Fruit fly (Drosophila melanogaster) whole organism, embryonic: ENCODE data around the gene Fer3.
A peak's percentile ranks its signal among the peaks of the same experiment; 100 is the strongest.

Source experiments
- Blimp-1 ChIP-seq: fragments of 200-800 bp; sonication (Bioruptor generic); optimal IDR thresholded peaks from 3 replicates; lab custom pipeline; 2018; ENCODE audit warnings: missing biosample characterization, missing genetic modification characterization, mild to moderate bottlenecking, moderate library complexity, missing genetic modification reagents
- CG10565 ChIP-seq: fragments of 200-800 bp; sonication (Bioruptor generic); optimal IDR thresholded peaks from 3 replicates; lab custom pipeline; 2016; ENCODE audit warnings: missing biosample characterization, mild to moderate bottlenecking, missing genetic modification characterization
- CG11093 ChIP-seq: fragments of 200-800 bp; sonication (Bioruptor generic); IDR thresholded peaks from 3 replicates; pipeline ENCODE4 v1.3.6; 2022; ENCODE audit warnings: missing biosample characterization, missing genetic modification characterization
- CG11696 ChIP-seq: fragments of 200-800 bp; sonication (Bioruptor generic); IDR thresholded peaks from 2 replicates; pipeline ENCODE4 v1.3.6; 2022; ENCODE audit warnings: missing biosample characterization, missing genetic modification characterization
- CG12299 ChIP-seq: fragments of 200-800 bp; sonication (Bioruptor generic); optimal IDR thresholded peaks from 2 replicates; lab custom pipeline; 2018; ENCODE audit warnings: missing biosample characterization, mild to moderate bottlenecking, missing genetic modification characterization
- CG14965 ChIP-seq: fragments of 200-800 bp; sonication (Bioruptor generic); optimal IDR thresholded peaks from 2 replicates; lab custom pipeline; 2016; ENCODE audit warnings: missing biosample characterization, missing genetic modification characterization, borderline replicate concordance
- CG17385 ChIP-seq: fragments of 200-800 bp; sonication (Bioruptor generic); optimal IDR thresholded peaks from 3 replicates; lab custom pipeline; 2018; ENCODE audit warnings: missing biosample characterization, mild to moderate bottlenecking, missing genetic modification characterization
- CG17912 ChIP-seq: fragments of 200-800 bp; sonication (Bioruptor generic); optimal IDR thresholded peaks from 2 replicates; lab custom pipeline; 2018; ENCODE audit warnings: missing biosample characterization, mild to moderate bottlenecking, missing genetic modification characterization
- CG31441 ChIP-seq: fragments of 200-800 bp; sonication (Bioruptor generic); IDR thresholded peaks from 2 replicates; pipeline ENCODE4 v1.3.6; 2022; ENCODE audit warnings: missing biosample characterization, missing genetic modification characterization
- CG3163 ChIP-seq: fragments of 200-800 bp; sonication (Bioruptor generic); optimal IDR thresholded peaks from 3 replicates; lab custom pipeline; 2016; ENCODE audit warnings: missing biosample characterization, missing genetic modification characterization
- CG4617 ChIP-seq: fragments of 200-800 bp; sonication (Bioruptor generic); optimal IDR thresholded peaks from 3 replicates; lab custom pipeline; 2016; ENCODE audit warnings: missing biosample characterization, missing genetic modification characterization, borderline replicate concordance
- CG4730 ChIP-seq: fragments of 200-800 bp; sonication (Bioruptor generic); IDR thresholded peaks from 2 replicates; pipeline ENCODE4 v1.3.6; 2022; ENCODE audit warnings: missing biosample characterization, missing genetic modification characterization
- CG8281 ChIP-seq: fragments of 200-800 bp; sonication (Bioruptor generic); optimal IDR thresholded peaks from 2 replicates; lab custom pipeline; 2018; ENCODE audit warnings: missing biosample characterization, mild to moderate bottlenecking, missing genetic modification characterization, moderate library complexity
- CG9609 ChIP-seq: fragments of 200-800 bp; sonication (Bioruptor generic); optimal IDR thresholded peaks from 3 replicates; lab custom pipeline; 2016; ENCODE audit warnings: missing biosample characterization, missing genetic modification characterization
- D19B ChIP-seq: fragments of 200-800 bp; sonication (Bioruptor generic); optimal IDR thresholded peaks from 2 replicates; lab custom pipeline; 2017; ENCODE audit warnings: missing biosample characterization, mild to moderate bottlenecking, missing genetic modification characterization
- Dp ChIP-seq: fragments of 200-800 bp; sonication (Bioruptor generic); optimal IDR thresholded peaks from 2 replicates; lab custom pipeline; 2018; ENCODE audit warnings: missing biosample characterization, mild to moderate bottlenecking, missing genetic modification characterization, moderate library complexity
- HLH54F ChIP-seq: fragments of 200-800 bp; sonication (Bioruptor generic); optimal IDR thresholded peaks from 3 replicates; lab custom pipeline; 2016; ENCODE audit warnings: missing biosample characterization, missing genetic modification characterization
- HLHmδ ChIP-seq: fragments of 200-800 bp; sonication (Bioruptor generic); optimal IDR thresholded peaks from 2 replicates; lab custom pipeline; 2018; ENCODE audit warnings: missing biosample characterization, mild to moderate bottlenecking, missing genetic modification characterization, moderate library complexity
- NC2α ChIP-seq: fragments of 200-800 bp; sonication (Bioruptor generic); optimal IDR thresholded peaks from 2 replicates; lab custom pipeline; 2016; ENCODE audit warnings: missing biosample characterization, missing genetic modification characterization
- NK7.1 ChIP-seq: fragments of 200-800 bp; sonication (Bioruptor generic); optimal IDR thresholded peaks from 3 replicates; lab custom pipeline; 2016; ENCODE audit warnings: missing biosample characterization, missing genetic modification characterization
- Oaz ChIP-seq: fragments of 200-800 bp; sonication (Bioruptor generic); IDR thresholded peaks from 2 replicates; pipeline ENCODE4 v1.3.6; 2022; ENCODE audit warnings: missing biosample characterization, missing genetic modification characterization
- Sox102F ChIP-seq: fragments of 200-800 bp; sonication (Bioruptor generic); optimal IDR thresholded peaks from 2 replicates; lab custom pipeline; 2018; ENCODE audit warnings: missing biosample characterization, mild to moderate bottlenecking, missing genetic modification characterization, moderate library complexity
- Sry-δ ChIP-seq: fragments of 200-800 bp; sonication (Bioruptor generic); optimal IDR thresholded peaks from 2 replicates; lab custom pipeline; 2016; ENCODE audit warnings: missing biosample characterization, missing genetic modification characterization
- ac ChIP-seq: fragments of 200-800 bp; sonication (Bioruptor generic); optimal IDR thresholded peaks from 3 replicates; lab custom pipeline; 2017; ENCODE audit warnings: missing biosample characterization, mild to moderate bottlenecking, missing genetic modification characterization
- bowl ChIP-seq: fragments of 200-800 bp; sonication (Bioruptor generic); IDR thresholded peaks from 2 replicates; pipeline ENCODE4 v1.3.6; 2022; ENCODE audit warnings: missing biosample characterization, missing genetic modification characterization
- ci ChIP-seq: fragments of 200-800 bp; sonication (Bioruptor generic); IDR thresholded peaks from 3 replicates; pipeline ENCODE4 v1.3.6; 2022; ENCODE audit warnings: missing biosample characterization, missing genetic modification characterization
- da ChIP-seq: fragments of 200-800 bp; sonication (Bioruptor generic); optimal IDR thresholded peaks from 2 replicates; lab custom pipeline; 2016; ENCODE audit warnings: missing biosample characterization, missing genetic modification characterization
- dmrt99B ChIP-seq: fragments of 200-800 bp; sonication (Bioruptor generic); optimal IDR thresholded peaks from 2 replicates; lab custom pipeline; 2018; ENCODE audit warnings: missing biosample characterization, mild to moderate bottlenecking, missing genetic modification characterization, moderate library complexity
- exex ChIP-seq: fragments of 200-800 bp; sonication (Bioruptor generic); optimal IDR thresholded peaks from 4 replicates; lab custom pipeline; 2018; ENCODE audit warnings: missing biosample characterization, mild to moderate bottlenecking, missing genetic modification characterization, moderate library complexity
- fd64A ChIP-seq: fragments of 200-800 bp; sonication (Bioruptor generic); optimal IDR thresholded peaks from 3 replicates; lab custom pipeline; 2018; ENCODE audit warnings: missing biosample characterization, mild to moderate bottlenecking, missing genetic modification characterization
- gfzf ChIP-seq: fragments of 200-800 bp; sonication (Bioruptor generic); optimal IDR thresholded peaks from 2 replicates; lab custom pipeline; 2016; ENCODE audit warnings: missing biosample characterization, mild to moderate bottlenecking, missing genetic modification characterization, moderate library complexity
- gsb-n ChIP-seq: fragments of 200-800 bp; sonication (Bioruptor generic); optimal IDR thresholded peaks from 3 replicates; lab custom pipeline; 2018; ENCODE audit warnings: missing biosample characterization, mild to moderate bottlenecking, missing genetic modification characterization
- h ChIP-seq: fragments of >200 bp; optimal IDR thresholded peaks from 2 replicates; lab custom pipeline; 2017
- kah ChIP-seq: fragments of 200-800 bp; sonication (Bioruptor generic); optimal IDR thresholded peaks from 2 replicates; lab custom pipeline; 2018; ENCODE audit warnings: missing biosample characterization, mild to moderate bottlenecking, missing genetic modification characterization
- kay ChIP-seq: fragments of 200-800 bp; sonication (Bioruptor generic); optimal IDR thresholded peaks from 2 replicates; lab custom pipeline; 2016; ENCODE audit warnings: missing biosample characterization, missing genetic modification characterization
- lilli ChIP-seq: fragments of 200-800 bp; sonication (Bioruptor generic); optimal IDR thresholded peaks from 3 replicates; lab custom pipeline; 2016; ENCODE audit warnings: missing biosample characterization, missing genetic modification characterization
- nerfin-1 ChIP-seq: fragments of 200-800 bp; sonication (Bioruptor generic); optimal IDR thresholded peaks from 3 replicates; lab custom pipeline; 2019; ENCODE audit warnings: missing biosample characterization, mild to moderate bottlenecking, missing genetic modification characterization, moderate library complexity
- nerfin-2 ChIP-seq: fragments of 200-800 bp; sonication (Bioruptor generic); IDR thresholded peaks from 2 replicates; pipeline ENCODE4 v1.3.6; 2022; ENCODE audit warnings: missing biosample characterization, missing genetic modification characterization; ENCODE audit not compliant: partially characterized antibody
- nmo ChIP-seq: fragments of 200-800 bp; sonication (Bioruptor generic); optimal IDR thresholded peaks from 2 replicates; lab custom pipeline; 2018; ENCODE audit warnings: missing biosample characterization, mild to moderate bottlenecking, missing genetic modification characterization, moderate library complexity
- p53 ChIP-seq: fragments of 200-800 bp; sonication (Bioruptor generic); optimal IDR thresholded peaks from 2 replicates; lab custom pipeline; 2016; ENCODE audit warnings: missing biosample characterization, missing genetic modification characterization
- pho ChIP-seq: fragments of 200-800 bp; sonication (Bioruptor generic); optimal IDR thresholded peaks from 2 replicates; lab custom pipeline; 2016; ENCODE audit warnings: missing biosample characterization, missing genetic modification characterization
- row ChIP-seq: fragments of 200-800 bp; sonication (Bioruptor generic); IDR thresholded peaks from 3 replicates; pipeline ENCODE4 v1.3.6; 2022; ENCODE audit warnings: missing biosample characterization, missing genetic modification characterization
- scrt ChIP-seq: fragments of 200-800 bp; sonication (Bioruptor generic); optimal IDR thresholded peaks from 2 replicates; lab custom pipeline; 2018; ENCODE audit warnings: missing biosample characterization, mild to moderate bottlenecking, missing genetic modification characterization, moderate library complexity
- twi ChIP-seq: fragments of 200-800 bp; optimal IDR thresholded peaks from 2 replicates; lab custom pipeline; 2019; ENCODE audit warnings: missing biosample characterization, mild to moderate bottlenecking, missing genetic modification characterization, moderate library complexity
- vvl ChIP-seq: fragments of 200-800 bp; sonication (Bioruptor generic); IDR thresholded peaks from 2 replicates; pipeline ENCODE4 v1.3.6; 2022; ENCODE audit warnings: missing biosample characterization, missing genetic modification characterization
- zen ChIP-seq: fragments of 200-800 bp; sonication (Bioruptor generic); optimal IDR thresholded peaks from 3 replicates; lab custom pipeline; 2018; ENCODE audit warnings: missing biosample characterization, mild to moderate bottlenecking, missing genetic modification characterization, moderate library complexity
- zfh1 ChIP-seq: fragments of 200-800 bp; sonication (Bioruptor generic); IDR thresholded peaks from 3 replicates; pipeline ENCODE4 v1.3.6; 2022; ENCODE audit warnings: missing biosample characterization, missing genetic modification characterization
- zfh2 ChIP-seq: fragments of 200-800 bp; sonication (Bioruptor generic); optimal IDR thresholded peaks from 2 replicates; lab custom pipeline; 2016; ENCODE audit warnings: missing biosample characterization, missing genetic modification characterization

The Fer3 gene

dm6 chr3R:11650105-11651039 lies 43.7 kb downstream of the Fer3 start, which contains the start of the genes Csk and Elp1 (continued):
- TF ChIP-seq bowl (GFP tag; lab: Robert Waterston, UW) (no peak), CG9609 (GFP tag; lab: Kevin White, UChicago) (peak; percentile 14), h (lab: Kevin White, UChicago) (no peak), zen (tag; lab: Kevin White, UChicago) (peak; percentile 19), HLHmδ (GFP tag; lab: Kevin White, UChicago) (peak; percentile 11), Oaz (GFP tag; lab: Robert Waterston, UW) (no peak), CG17385 (GFP tag; lab: Kevin White, UChicago) (peak; percentile 45), dmrt99B (tag; lab: Kevin White, UChicago) (peak; percentile 42), gsb-n (tag; lab: Kevin White, UChicago) (peak; percentile 43), Dp (GFP tag; lab: Kevin White, UChicago) (peak; percentile 38), HLH54F (GFP tag; lab: Kevin White, UChicago) (peak; percentile 41), CG4617 (GFP tag; lab: Kevin White, UChicago) (peak; percentile 79), fd64A (GFP tag; lab: Kevin White, UChicago) (peak; percentile 10), NC2α (GFP tag; lab: Kevin White, UChicago) (no peak), zfh2 (GFP tag; lab: Kevin White, UChicago) (peak; percentile 71), nerfin-1 (tag; lab: Kevin White, UChicago) (peak; percentile 68), CG14965 (GFP tag; lab: Kevin White, UChicago) (no peak), Sry-δ (GFP tag; lab: Kevin White, UChicago) (peak; percentile 18), pho (GFP tag; lab: Kevin White, UChicago) (peak; percentile 3)

dm6 chr3R:11649449-11649848 lies 44.7 kb downstream of the Fer3 start:
- TF ChIP-seq vvl (GFP tag; lab: Robert Waterston, UW) (peak; percentile 99), CG4730 (GFP tag; lab: Robert Waterston, UW) (peak; percentile 95), da (GFP tag; lab: Kevin White, UChicago) (peak; percentile 95), lilli (GFP tag; lab: Kevin White, UChicago) (peak; percentile 99), CG31441 (GFP tag; lab: Robert Waterston, UW) (peak; percentile 88), zfh1 (GFP tag; lab: Robert Waterston, UW) (peak; percentile 97), Blimp-1 (GFP tag; lab: Kevin White, UChicago) (peak; percentile 86), ci (GFP tag; lab: Robert Waterston, UW) (peak; percentile 98), CG10565 (GFP tag; lab: Kevin White, UChicago) (peak; percentile 83), CG12299 (tag; lab: Kevin White, UChicago) (peak; percentile 94), exex (peak; percentile 78), kay (GFP tag; lab: Kevin White, UChicago) (peak; percentile 84), nerfin-2 (GFP tag; lab: Robert Waterston, UW) (no peak), CG8281 (tag; lab: Kevin White, UChicago) (peak; percentile 81), CG11093 (GFP tag; lab: Robert Waterston, UW) (peak; percentile 95), D19B (GFP tag; lab: Kevin White, UChicago) (peak; percentile 90), kah (GFP tag; lab: Kevin White, UChicago) (peak; percentile 74), ac (GFP tag; lab: Kevin White, UChicago) (peak; percentile 14), scrt (GFP tag; lab: Kevin White, UChicago) (peak; percentile 93), CG3163 (GFP tag; lab: Kevin White, UChicago) (peak; percentile 88), twi (tag; lab: Kevin White, UChicago) (peak; percentile 82), CG17912 (GFP tag; lab: Kevin White, UChicago) (peak; percentile 91), Sox102F (peak; percentile 97), nmo (GFP tag; lab: Kevin White, UChicago) (peak; percentile 92), p53 (GFP tag; lab: Kevin White, UChicago) (peak; percentile 89), NK7.1 (peak; percentile 93), CG11696 (peak; percentile 92), row (GFP tag; lab: Robert Waterston, UW) (peak; percentile 97), gfzf (GFP tag; lab: Kevin White, UChicago) (peak; percentile 0)
